Worm (Caenorhabditis elegans) whole organism, late embryonic: Measurements from ENCODE around the gene Y44A6C.1.
A peak's percentile ranks its signal among the peaks of the same experiment; 100 is the strongest.

Experiments
- C38D4.7 ChIP-seq: fragments of 200-800 bp; sonication (Bioruptor generic); optimal IDR thresholded peaks from 2 replicates; lab custom pipeline; 2018; ENCODE audit warnings: mild to moderate bottlenecking, missing genetic modification characterization, moderate library complexity, missing compliant biosample characterization
- K02D7.2 ChIP-seq: sonication (generic microtip); optimal IDR thresholded peaks from 2 replicates; lab custom pipeline; 2017; ENCODE audit warnings: mild to moderate bottlenecking, missing genetic modification characterization, missing compliant biosample characterization
- T23F11.4 ChIP-seq: fragments of 200-800 bp; sonication (Bioruptor generic); optimal IDR thresholded peaks from 2 replicates; lab custom pipeline; 2018; ENCODE audit warnings: mild to moderate bottlenecking, missing genetic modification characterization, missing compliant biosample characterization
- ahr-1 ChIP-seq: sonication (generic microtip); optimal IDR thresholded peaks from 2 replicates; lab custom pipeline; 2016; ENCODE audit warnings: missing genetic modification characterization, missing compliant biosample characterization
- ama-1 ChIP-seq: fragments of 150-350 bp; optimal IDR thresholded peaks from 2 replicates; lab custom pipeline; 2014
- ceh-14 ChIP-seq: sonication (generic microtip); optimal IDR thresholded peaks from 2 replicates; lab custom pipeline; 2016; ENCODE audit warnings: missing genotype, missing genetic modification characterization, missing compliant biosample characterization
- ceh-18 ChIP-seq: sonication (generic microtip); optimal IDR thresholded peaks from 2 replicates; lab custom pipeline; 2016; ENCODE audit warnings: missing genetic modification characterization, missing compliant biosample characterization
- ceh-2 ChIP-seq: sonication (generic microtip); optimal IDR thresholded peaks from 2 replicates; lab custom pipeline; 2016; ENCODE audit warnings: missing genotype, missing genetic modification characterization, missing compliant biosample characterization
- ceh-24 ChIP-seq: sonication (generic microtip); optimal IDR thresholded peaks from 2 replicates; lab custom pipeline; 2016; ENCODE audit warnings: mild to moderate bottlenecking, missing genetic modification characterization, missing compliant biosample characterization
- ceh-30 ChIP-seq: fragments of 150-350 bp; optimal IDR thresholded peaks from 2 replicates; lab custom pipeline; 2014; ENCODE audit warnings: missing biosample characterization, missing genetic modification characterization
- ceh-31 ChIP-seq: sonication (generic microtip); optimal IDR thresholded peaks from 2 replicates; lab custom pipeline; 2016; ENCODE audit warnings: missing genetic modification characterization, missing compliant biosample characterization
- ceh-34 ChIP-seq: sonication (generic microtip); optimal IDR thresholded peaks from 2 replicates; lab custom pipeline; 2016; ENCODE audit warnings: mild to moderate bottlenecking, missing genetic modification characterization, missing compliant biosample characterization
- ceh-48 ChIP-seq: sonication (generic microtip); optimal IDR thresholded peaks from 2 replicates; lab custom pipeline; 2016; ENCODE audit warnings: missing genetic modification characterization, inconsistent platforms, missing compliant biosample characterization
- ceh-6 ChIP-seq: fragments of 200-800 bp; sonication (Bioruptor generic); optimal IDR thresholded peaks from 2 replicates; lab custom pipeline; 2018; ENCODE audit warnings: mild to moderate bottlenecking, missing genetic modification characterization, missing compliant biosample characterization
- che-1 ChIP-seq: sonication (generic microtip); optimal IDR thresholded peaks from 2 replicates; lab custom pipeline; 2016; ENCODE audit warnings: mild to moderate bottlenecking, missing genetic modification characterization, missing compliant biosample characterization
- eyg-1 ChIP-seq: sonication (generic microtip); optimal IDR thresholded peaks from 2 replicates; lab custom pipeline; 2016; ENCODE audit warnings: missing genotype, missing genetic modification characterization, missing compliant biosample characterization
- fax-1 ChIP-seq: sonication (generic microtip); optimal IDR thresholded peaks from 2 replicates; lab custom pipeline; 2016; ENCODE audit warnings: missing genotype, missing genetic modification characterization, missing compliant biosample characterization
- fkh-10 ChIP-seq: fragments of 150-350 bp; optimal IDR thresholded peaks from 2 replicates; lab custom pipeline; 2014; ENCODE audit warnings: missing biosample characterization, missing genetic modification reagents, missing genetic modification characterization
- fkh-6 ChIP-seq: sonication (generic microtip); optimal IDR thresholded peaks from 2 replicates; lab custom pipeline; 2016; ENCODE audit warnings: missing genetic modification characterization, missing compliant biosample characterization
- gmeb-2 ChIP-seq: sonication (generic microtip); optimal IDR thresholded peaks from 2 replicates; lab custom pipeline; 2016; ENCODE audit warnings: missing genetic modification characterization, inconsistent platforms, missing compliant biosample characterization
- hlh-8 ChIP-seq: sonication (generic microtip); optimal IDR thresholded peaks from 2 replicates; lab custom pipeline; 2016; ENCODE audit warnings: missing genotype, missing genetic modification characterization, missing compliant biosample characterization
- lim-6 ChIP-seq: sonication (generic microtip); optimal IDR thresholded peaks from 2 replicates; lab custom pipeline; 2016; ENCODE audit warnings: missing genetic modification characterization, missing compliant biosample characterization
- madf-2 ChIP-seq: sonication (generic microtip); optimal IDR thresholded peaks from 2 replicates; lab custom pipeline; 2017; ENCODE audit warnings: missing genetic modification characterization, missing compliant biosample characterization
- mec-3 ChIP-seq: sonication (generic microtip); optimal IDR thresholded peaks from 2 replicates; lab custom pipeline; 2016; ENCODE audit warnings: borderline replicate concordance, missing genetic modification characterization, missing compliant biosample characterization
- nfya-1 ChIP-seq: sonication (generic microtip); optimal IDR thresholded peaks from 2 replicates; lab custom pipeline; 2017; ENCODE audit warnings: missing genetic modification characterization, mild to moderate bottlenecking, missing compliant biosample characterization, antibody characterized with exemption, moderate library complexity
- nhr-11 ChIP-seq: fragments of 150-350 bp; optimal IDR thresholded peaks from 2 replicates; lab custom pipeline; 2014; ENCODE audit warnings: missing biosample characterization, missing genetic modification characterization
- odd-2 ChIP-seq: sonication (generic microtip); optimal IDR thresholded peaks from 2 replicates; lab custom pipeline; 2017; ENCODE audit warnings: antibody characterized with exemption, mild to moderate bottlenecking, missing genetic modification characterization, missing compliant biosample characterization
- pag-3 ChIP-seq: sonication (generic microtip); optimal IDR thresholded peaks from 2 replicates; lab custom pipeline; 2016; ENCODE audit warnings: missing compliant biosample characterization, missing genetic modification characterization, borderline replicate concordance
- pha-2 ChIP-seq: sonication (generic microtip); optimal IDR thresholded peaks from 2 replicates; lab custom pipeline; 2017; ENCODE audit warnings: mild to moderate bottlenecking, missing genetic modification characterization, missing compliant biosample characterization
- pha-4 ChIP-seq: fragments of 150-350 bp; optimal IDR thresholded peaks from 2 replicates; lab custom pipeline; 2018; ENCODE audit warnings: missing biosample characterization, missing genetic modification reagents, missing genetic modification characterization
- pros-1 ChIP-seq: fragments of 150-350 bp; optimal IDR thresholded peaks from 2 replicates; lab custom pipeline; 2014; ENCODE audit warnings: missing biosample characterization, missing genetic modification reagents, missing genetic modification characterization
- sdc-2 ChIP-seq: sonication (generic microtip); optimal IDR thresholded peaks from 2 replicates; lab custom pipeline; 2016; ENCODE audit warnings: missing genotype, missing genetic modification characterization, missing compliant biosample characterization
- unc-3 ChIP-seq, 2 experiments: fragments of 200-800 bp in 1 of 2; sonication (Bioruptor generic) in 1 of 2; sonication (generic microtip) in 1 of 2; conservative IDR thresholded peaks in 1 of 2; optimal IDR thresholded peaks in 1 of 2; 2 replicates each; pipeline versions ENCODE4 v1.3.6 to Lab custom; 2016 to 2022; ENCODE audit warnings: missing compliant biosample characterization in 2 of 2, missing genetic modification characterization in 2 of 2, missing genetic modification reagents in 1 of 2
- unc-42 ChIP-seq: sonication (generic microtip); optimal IDR thresholded peaks from 2 replicates; lab custom pipeline; 2016; ENCODE audit warnings: missing genotype, missing genetic modification characterization, missing compliant biosample characterization
- unc-55 ChIP-seq: sonication (generic microtip); optimal IDR thresholded peaks from 2 replicates; lab custom pipeline; 2017; ENCODE audit warnings: missing biosample characterization, missing genetic modification reagents, missing genetic modification characterization
- unc-86 ChIP-seq: sonication (generic microtip); optimal IDR thresholded peaks from 2 replicates; lab custom pipeline; 2016; ENCODE audit warnings: missing genetic modification characterization, missing compliant biosample characterization
- zip-5 ChIP-seq: sonication (generic microtip); optimal IDR thresholded peaks from 2 replicates; lab custom pipeline; 2016; ENCODE audit warnings: missing genetic modification characterization, missing compliant biosample characterization
- ztf-16 ChIP-seq: sonication (generic microtip); optimal IDR thresholded peaks from 2 replicates; lab custom pipeline; 2017; ENCODE audit warnings: missing genetic modification characterization, missing compliant biosample characterization

The Y44A6C.1 gene

DNA sequence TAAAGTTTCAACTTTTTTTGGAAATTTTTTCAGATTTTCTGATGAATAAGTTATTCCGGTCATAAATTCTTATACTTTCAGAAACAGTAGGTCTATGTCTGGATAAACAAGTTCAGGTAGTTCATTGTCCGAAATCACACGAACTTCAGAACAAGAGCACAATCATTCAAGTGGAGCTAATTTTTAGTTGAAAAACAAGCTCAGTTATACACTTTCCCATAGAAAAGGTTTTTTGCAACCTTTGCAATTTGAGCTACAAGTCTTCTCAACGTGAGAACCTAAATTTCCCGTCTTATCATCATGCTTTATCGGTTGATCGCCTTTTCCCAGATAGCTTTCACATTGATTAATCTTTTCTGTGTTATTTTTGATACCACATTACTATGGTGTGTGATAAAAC, 18.1 kb downstream of the Y44A6C.1 start, which contains the start of gene srxa-1:
TSS of gene srxa-1 (plus strand) at position 301 of the 400 bp plus-strand sequence.
- TF ChIP-seq pag-3 (tag; lab: Kevin White, UChicago): no peak
- TF ChIP-seq ama-1 (lab: Kevin White, UChicago): no peak
- TF ChIP-seq unc-3 (GFP tag; conservative IDR thresholded peaks at IDR 0.05; lab: Robert Waterston, UW): no peak
- TF ChIP-seq unc-3 (tag; optimal IDR thresholded peaks at IDR 0.05; lab: Kevin White, UChicago): no peak
- no peak for TF ChIP-seq ceh-48 (tag; lab: Kevin White, UChicago)
- TF ChIP-seq ceh-34 (tag; lab: Kevin White, UChicago): no peak
- no peak for TF ChIP-seq pros-1 (tag; lab: Kevin White, UChicago)
- no peak for TF ChIP-seq ceh-6 (GFP tag; lab: Kevin White, UChicago)
- no peak for TF ChIP-seq T23F11.4 (GFP tag; lab: Kevin White, UChicago)
- no peak for TF ChIP-seq ceh-24 (tag; lab: Kevin White, UChicago)
- TF ChIP-seq ztf-16: no peak
- TF ChIP-seq lim-6: no peak

ce11 chrV:20734658-20735057, 20.9 kb downstream of the Y44A6C.1 start, which contains the start of gene srxa-6:
Gene srxa-6, plus strand, starts transcription at chrV:20734958.
- TF ChIP-seq ceh-18 (no peak), gmeb-2 (tag; lab: Kevin White, UChicago) (no peak), mec-3 (tag; lab: Kevin White, UChicago) (no peak), fkh-10 (GFP tag; lab: Kevin White, UChicago) (no peak), ceh-31 (tag; lab: Kevin White, UChicago) (no peak), ahr-1 (tag; lab: Kevin White, UChicago) (no peak), unc-86 (tag; lab: Kevin White, UChicago) (no peak), pha-2 (tag; lab: Kevin White, UChicago) (no peak), eyg-1 (no peak), ceh-30 (tag; lab: Kevin White, UChicago) (no peak), pha-4 (no peak), nfya-1 (no peak), K02D7.2 (tag; lab: Kevin White, UChicago) (no peak), unc-3 (GFP tag; conservative IDR thresholded peaks at IDR 0.05; lab: Robert Waterston, UW) (no peak), unc-3 (tag; optimal IDR thresholded peaks at IDR 0.05; lab: Kevin White, UChicago) (no peak)

DNA sequence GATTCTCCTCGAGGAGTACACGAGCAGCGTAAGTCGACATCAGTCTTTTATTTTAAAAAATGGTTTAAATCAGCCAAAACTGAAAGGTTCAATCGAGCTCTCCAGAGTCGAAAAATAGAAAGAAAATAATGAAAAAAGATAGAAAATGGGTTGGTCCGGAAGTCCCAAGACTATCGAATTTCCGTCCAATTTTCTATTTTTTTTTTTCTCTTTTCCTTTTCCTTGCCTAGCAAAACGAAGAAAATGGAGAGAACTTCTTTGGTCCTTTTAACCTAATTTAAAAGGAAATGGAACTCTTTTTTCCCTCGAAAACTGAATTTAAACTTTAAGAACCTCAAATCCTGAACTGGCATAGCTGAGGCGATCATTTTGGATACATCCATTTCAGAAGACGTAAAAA, 25.7 kb downstream of the Y44A6C.1 start:
- TF ChIP-seq ceh-18 (no peak), unc-42 (peak; percentile 63)

DNA sequence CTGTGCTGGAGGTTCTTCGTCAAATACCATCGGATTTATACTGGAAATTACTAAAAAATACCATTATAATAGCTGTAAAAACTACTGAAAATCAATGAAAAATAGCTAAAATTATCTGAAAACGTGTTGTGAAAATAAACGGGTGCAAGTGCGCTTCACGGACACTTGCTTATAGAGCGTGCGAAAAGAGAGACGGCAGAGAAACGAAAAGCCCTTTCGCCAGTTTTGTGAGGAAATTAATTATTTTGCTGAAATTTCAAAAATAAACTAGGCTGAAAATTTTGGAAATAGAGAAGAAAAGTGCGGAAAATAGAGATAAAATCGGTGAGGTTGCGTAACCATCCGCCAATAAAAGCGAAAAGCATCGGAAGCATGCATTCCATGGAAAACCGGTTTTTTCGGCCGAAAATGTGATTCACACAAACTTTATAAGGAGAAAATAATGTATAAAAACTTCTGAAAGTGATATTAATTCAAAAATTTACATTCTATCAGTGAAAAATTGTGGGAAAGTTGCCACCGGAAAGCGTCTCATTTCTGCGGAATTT, 30.6 kb downstream of the Y44A6C.1 start, which contains the start of gene dnj-25:
TSS of gene dnj-25 (minus strand) at position 57 of the 548 bp plus-strand sequence.
- TF ChIP-seq fax-1 (tag; lab: Kevin White, UChicago) (no peak), ztf-16 (no peak), madf-2 (no peak), fkh-6 (tag; lab: Kevin White, UChicago) (no peak), lim-6 (no peak), unc-55 (GFP tag; lab: Kevin White, UChicago) (no peak), nhr-11 (tag; lab: Kevin White, UChicago) (no peak), hlh-8 (tag; lab: Kevin White, UChicago) (no peak), ceh-30 (tag; lab: Kevin White, UChicago) (no peak), che-1 (tag; lab: Kevin White, UChicago) (no peak), C38D4.7 (GFP tag; lab: Kevin White, UChicago) (no peak), ceh-14 (tag; lab: Kevin White, UChicago) (no peak), ceh-2 (tag; lab: Kevin White, UChicago) (no peak), odd-2 (tag; lab: Kevin White, UChicago) (no peak), sdc-2 (tag; lab: Kevin White, UChicago) (no peak), T23F11.4 (GFP tag; lab: Kevin White, UChicago) (no peak), zip-5 (tag; lab: Kevin White, UChicago) (no peak)
